Worm (Caenorhabditis elegans): Measurements from ENCODE around the gene F57F4.2.

Gene F57F4.2

DNA sequence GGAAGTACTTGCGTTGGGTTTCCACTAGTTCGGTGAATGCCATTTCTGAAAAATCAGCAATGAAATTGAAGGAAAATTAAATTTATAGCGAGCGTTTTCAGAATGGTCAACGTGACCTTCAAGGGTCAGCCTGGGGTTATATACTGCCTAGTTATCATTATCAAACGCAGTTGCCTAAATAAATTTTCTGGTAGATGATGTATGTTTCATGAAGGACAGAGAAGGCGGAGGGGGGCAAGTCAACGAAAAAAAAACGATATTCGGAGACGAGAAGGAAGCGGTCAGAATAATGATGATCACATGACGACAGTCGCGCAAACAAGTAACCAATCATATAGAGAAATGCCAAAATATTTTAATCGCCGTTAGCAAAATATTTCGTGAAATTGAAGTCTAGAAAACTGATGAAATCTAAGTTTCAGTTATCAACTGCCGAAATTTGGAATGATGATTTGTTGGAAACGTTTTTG, 40.4 kb upstream of the F57F4.2 start, which contains the start of gene alh-4:
Gene alh-4, minus strand, starts transcription at position 51 of the 470 bp plus-strand sequence.
- TF ChIP-seq ceh-28 (tag; optimal IDR thresholded peaks at IDR 0.05) (no peak), pqm-1 (tag; optimal IDR thresholded peaks at IDR 0.05) (no peak), sea-2 (GFP tag; optimal IDR thresholded peaks at IDR 0.05) (no peak), elt-2 (tag; optimal IDR thresholded peaks at IDR 0.05) (no peak), nhr-76 (tag; optimal IDR thresholded peaks at IDR 0.05) (no peak), nhr-23 (tag; optimal IDR thresholded peaks at IDR 0.05) (peak; percentile 56), nfya-1 (tag; optimal IDR thresholded peaks at IDR 0.05; ENCODE audit: insufficient read depth) (no peak), nhr-43 (tag; optimal IDR thresholded peaks at IDR 0.05; ENCODE audit: poor library complexity, severe bottlenecking) (no peak), fkh-10 (GFP tag; optimal IDR thresholded peaks at IDR 0.05) (no peak), nhr-12 (tag; optimal IDR thresholded peaks at IDR 0.05) (no peak), nhr-11 (tag; optimal IDR thresholded peaks at IDR 0.05) (no peak), ztf-11 (tag; optimal IDR thresholded peaks at IDR 0.05) (no peak), lsy-12 (tag; optimal IDR thresholded peaks at IDR 0.05) (no peak), nhr-25 (tag; optimal IDR thresholded peaks at IDR 0.05) (peak; percentile 42)

DNA sequence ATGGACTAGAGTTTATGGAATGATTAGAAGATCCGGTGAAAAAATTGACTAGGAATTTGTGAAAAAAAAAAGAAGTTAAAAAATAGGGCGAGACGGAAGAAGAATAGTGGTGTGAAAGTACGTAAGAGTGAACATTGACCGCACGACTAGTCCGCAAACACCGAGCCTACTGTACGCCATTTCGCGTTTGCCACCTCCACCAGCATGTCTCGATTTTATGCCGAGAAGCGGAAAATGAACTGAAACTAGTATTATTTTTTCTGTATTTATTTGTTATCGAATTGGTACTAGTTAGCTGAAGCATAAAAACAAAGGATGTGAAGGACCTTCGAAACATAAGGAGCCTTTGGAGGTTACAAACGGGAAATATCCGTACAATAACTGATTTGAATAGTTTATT, 37.9 kb upstream of the F57F4.2 start:
- peak; percentile 74 for TF ChIP-seq nfya-1 (tag; optimal IDR thresholded peaks at IDR 0.05; ENCODE audit: insufficient read depth)
- peak; percentile 18 for TF ChIP-seq nhr-23 (tag; optimal IDR thresholded peaks at IDR 0.05)
- TF ChIP-seq egl-5 (tag; optimal IDR thresholded peaks at IDR 0.05): no peak
- no peak for TF ChIP-seq ceh-16 (tag; optimal IDR thresholded peaks at IDR 0.05)
- TF ChIP-seq lin-15B (tag; optimal IDR thresholded peaks at IDR 0.05): peak; percentile 63
- no peak for TF ChIP-seq egl-27 (tag; optimal IDR thresholded peaks at IDR 0.05)
- peak; percentile 1 for TF ChIP-seq R02D3.7 (tag; optimal IDR thresholded peaks at IDR 0.05)
- no peak for TF ChIP-seq eor-1 (tag; optimal IDR thresholded peaks at IDR 0.05)
- TF ChIP-seq ztf-4 (tag; optimal IDR thresholded peaks at IDR 0.05): no peak
- TF ChIP-seq nhr-25 (tag; optimal IDR thresholded peaks at IDR 0.05): peak; percentile 46
- no peak for TF ChIP-seq sea-2 (GFP tag; optimal IDR thresholded peaks at IDR 0.05)
- no peak for TF ChIP-seq ztf-11 (tag; optimal IDR thresholded peaks at IDR 0.05)
- TF ChIP-seq daf-12 (tag; optimal IDR thresholded peaks at IDR 0.05): no peak
- peak; percentile 14 for TF ChIP-seq nhr-43 (tag; optimal IDR thresholded peaks at IDR 0.05; ENCODE audit: poor library complexity, severe bottlenecking)
- peak; percentile 31 for TF ChIP-seq elt-2 (tag; optimal IDR thresholded peaks at IDR 0.05)
- peak; percentile 82 for TF ChIP-seq hmg-11 (tag; optimal IDR thresholded peaks at IDR 0.05)
- TF ChIP-seq snpc-4 (tag; optimal IDR thresholded peaks at IDR 0.05): peak; percentile 11
- TF ChIP-seq skn-1 (tag; optimal IDR thresholded peaks at IDR 0.05): no peak
- TF ChIP-seq pqm-1 (tag; optimal IDR thresholded peaks at IDR 0.05): no peak
- peak; percentile 28 for TF ChIP-seq lsy-12 (tag; optimal IDR thresholded peaks at IDR 0.05)
- no peak for TF ChIP-seq nhr-11 (tag; optimal IDR thresholded peaks at IDR 0.05)
- peak; percentile 30 for TF ChIP-seq pha-4 (tag; optimal IDR thresholded peaks at IDR 0.05)
- TF ChIP-seq aly-2 (tag; optimal IDR thresholded peaks at IDR 0.05): no peak
- no peak for TF ChIP-seq ceh-9 (tag; optimal IDR thresholded peaks at IDR 0.05)
- TF ChIP-seq fos-1 (tag; optimal IDR thresholded peaks at IDR 0.05): no peak
- peak; percentile 30 for TF ChIP-seq ceh-28 (tag; optimal IDR thresholded peaks at IDR 0.05)
- peak; percentile 73 for TF ChIP-seq ama-1 (optimal IDR thresholded peaks at IDR 0.05)
- no peak for TF ChIP-seq fkh-10 (GFP tag; optimal IDR thresholded peaks at IDR 0.05)
- no peak for TF ChIP-seq fkh-2 (tag; optimal IDR thresholded peaks at IDR 0.05)
- no peak for TF ChIP-seq unc-62 (GFP tag; optimal IDR thresholded peaks at IDR 0.05)
- TF ChIP-seq nhr-28 (tag; optimal IDR thresholded peaks at IDR 0.05): no peak
- no peak for TF ChIP-seq mml-1 (tag; optimal IDR thresholded peaks at IDR 0.05)
- peak; percentile 51 for TF ChIP-seq lin-39 (tag; optimal IDR thresholded peaks at IDR 0.05)
- TF ChIP-seq nhr-76 (tag; optimal IDR thresholded peaks at IDR 0.05): no peak
- no peak for TF ChIP-seq ceh-82 (tag; optimal IDR thresholded peaks at IDR 0.05)
- no peak for TF ChIP-seq mdl-1 (tag; optimal IDR thresholded peaks at IDR 0.05)
- TF ChIP-seq elt-1 (tag; optimal IDR thresholded peaks at IDR 0.05): no peak
- TF ChIP-seq ZK546.5 (tag; optimal IDR thresholded peaks at IDR 0.05): no peak
- no peak for TF ChIP-seq unc-39 (tag; optimal IDR thresholded peaks at IDR 0.05)
- no peak for TF ChIP-seq nhr-67 (tag; optimal IDR thresholded peaks at IDR 0.05)

ce11 chrV:6426843-6427242, 37.3 kb upstream of the F57F4.2 start, which contains the start of gene atp-4:
TSS of gene atp-4 (minus strand) at chrV:6427112.
- TF ChIP-seq ama-1 (optimal IDR thresholded peaks at IDR 0.05): peak; percentile 53
- no peak for TF ChIP-seq lsy-12 (tag; optimal IDR thresholded peaks at IDR 0.05)

Measured in whole organism, L3 larva.